Fruit fly (Drosophila melanogaster) S2 (cell line): ENCODE results near the gene Desat2.

Experiments
- CG8478 ChIP-seq: fragments of >200 bp; optimal IDR thresholded peaks from 2 replicates; lab custom pipeline; 2018
- CTCF ChIP-seq, 2 experiments: fragments of >200 bp; optimal IDR thresholded peaks; 2 replicates each; lab custom pipeline; 2018

dm6 chr3R:12451888-12452514 is 16.0 kb downstream of the Desat2 start, which contains the start of gene CG5509:
- TF ChIP-seq CTCF (optimal IDR thresholded peaks at IDR 0.05; lab: Kevin White, UChicago) (no peak), CG8478 (no peak)
